Fruit fly (Drosophila melanogaster) whole organism, embryonic: Measurements from ENCODE around the gene CG16779.

Source experiments
- Ada2b ChIP-seq: fragments of 200-800 bp; sonication (Bioruptor generic); IDR thresholded peaks from 2 replicates; pipeline ENCODE4 v1.3.6; 2022; ENCODE audit warnings: missing biosample characterization, missing genetic modification characterization
- Antp ChIP-seq: fragments of 200-800 bp; sonication (Bioruptor generic); optimal IDR thresholded peaks from 3 replicates; lab custom pipeline; 2016; ENCODE audit warnings: missing biosample characterization, missing genetic modification characterization
- Asciz ChIP-seq: fragments of 200-800 bp; sonication (Bioruptor generic); optimal IDR thresholded peaks from 2 replicates; lab custom pipeline; 2017; ENCODE audit warnings: missing biosample characterization, mild to moderate bottlenecking, missing genetic modification characterization, missing genetic modification reagents
- Atf6 ChIP-seq: fragments of 200-800 bp; sonication (Bioruptor generic); IDR thresholded peaks from 2 replicates; pipeline ENCODE4 v1.3.6; 2022; ENCODE audit warnings: missing biosample characterization, missing genetic modification characterization
- CG10959 ChIP-seq: fragments of 200-800 bp; sonication (Bioruptor generic); IDR thresholded peaks from 2 replicates; pipeline ENCODE4 v1.3.6; 2022; ENCODE audit warnings: missing biosample characterization, missing genetic modification characterization
- CG10979 ChIP-seq: fragments of 200-800 bp; sonication (Bioruptor generic); optimal IDR thresholded peaks from 2 replicates; lab custom pipeline; 2018; ENCODE audit warnings: missing biosample characterization, mild to moderate bottlenecking, missing genetic modification characterization, moderate library complexity
- CG11085 ChIP-seq: fragments of 200-800 bp; sonication (Bioruptor generic); IDR thresholded peaks from 2 replicates; pipeline ENCODE4 v1.3.6; 2022; ENCODE audit warnings: missing biosample characterization, missing genetic modification characterization
- CG12155 ChIP-seq: fragments of 200-800 bp; sonication (Bioruptor generic); optimal IDR thresholded peaks from 3 replicates; lab custom pipeline; 2016; ENCODE audit warnings: missing biosample characterization, missing genetic modification characterization
- CG12299 ChIP-seq: fragments of 200-800 bp; sonication (Bioruptor generic); optimal IDR thresholded peaks from 2 replicates; lab custom pipeline; 2018; ENCODE audit warnings: missing biosample characterization, mild to moderate bottlenecking, missing genetic modification characterization
- CG12391 ChIP-seq: fragments of 200-800 bp; sonication (Bioruptor generic); optimal IDR thresholded peaks from 3 replicates; lab custom pipeline; 2018; ENCODE audit warnings: missing biosample characterization, mild to moderate bottlenecking, missing genetic modification characterization, moderate library complexity
- CG1602 ChIP-seq: fragments of 200-800 bp; sonication (Bioruptor generic); optimal IDR thresholded peaks from 3 replicates; lab custom pipeline; 2016; ENCODE audit warnings: missing biosample characterization, missing genetic modification characterization
- CG17802 ChIP-seq: fragments of 200-800 bp; sonication (Bioruptor generic); optimal IDR thresholded peaks from 2 replicates; lab custom pipeline; 2018; ENCODE audit warnings: missing biosample characterization, mild to moderate bottlenecking, missing genetic modification characterization, moderate library complexity
- CG2889 ChIP-seq: fragments of 200-800 bp; sonication (Bioruptor generic); IDR thresholded peaks from 3 replicates; pipeline ENCODE4 v1.3.6; 2022; ENCODE audit warnings: missing biosample characterization, missing genetic modification characterization
- CG32532 ChIP-seq: fragments of 200-800 bp; sonication (Bioruptor generic); IDR thresholded peaks from 2 replicates; pipeline ENCODE4 v1.3.6; 2022; ENCODE audit warnings: missing biosample characterization, missing genetic modification characterization
- CG3407 ChIP-seq: fragments of 200-800 bp; sonication (Bioruptor generic); optimal IDR thresholded peaks from 2 replicates; lab custom pipeline; 2018; ENCODE audit warnings: missing biosample characterization, mild to moderate bottlenecking, missing genetic modification characterization
- CG3995 ChIP-seq: fragments of 200-800 bp; sonication (Bioruptor generic); optimal IDR thresholded peaks from 3 replicates; lab custom pipeline; 2016; ENCODE audit warnings: missing biosample characterization, missing genetic modification characterization
- CG4282 ChIP-seq: fragments of 200-800 bp; sonication (Bioruptor generic); optimal IDR thresholded peaks from 2 replicates; lab custom pipeline; 2016; ENCODE audit warnings: missing biosample characterization, missing genetic modification characterization
- CG43689 ChIP-seq: fragments of 200-800 bp; sonication (Bioruptor generic); IDR thresholded peaks from 2 replicates; pipeline ENCODE4 v1.3.6; 2022; ENCODE audit warnings: missing biosample characterization, missing genetic modification characterization
- CG6272 ChIP-seq: fragments of 200-800 bp; sonication (Bioruptor generic); IDR thresholded peaks from 2 replicates; pipeline ENCODE4 v1.3.6; 2022; ENCODE audit warnings: missing biosample characterization, missing genetic modification characterization
- Camta ChIP-seq: fragments of 200-800 bp; sonication (Bioruptor generic); optimal IDR thresholded peaks from 2 replicates; lab custom pipeline; 2016; ENCODE audit warnings: missing biosample characterization, missing genetic modification characterization
- Elba2 ChIP-seq: fragments of 200-800 bp; sonication (Bioruptor generic); optimal IDR thresholded peaks from 3 replicates; lab custom pipeline; 2016; ENCODE audit warnings: missing biosample characterization, missing genetic modification characterization
- Hr39 ChIP-seq: fragments of >200 bp; optimal IDR thresholded peaks from 2 replicates; lab custom pipeline; 2017
- MBD-R2 ChIP-seq: fragments of 200-800 bp; sonication (Bioruptor generic); IDR thresholded peaks from 2 replicates; pipeline ENCODE4 v1.3.6; 2022; ENCODE audit warnings: missing biosample characterization, missing genetic modification characterization
- MTF-1 ChIP-seq: fragments of 200-800 bp; sonication (Bioruptor generic); optimal IDR thresholded peaks from 2 replicates; lab custom pipeline; 2018; ENCODE audit warnings: missing biosample characterization, mild to moderate bottlenecking, missing genetic modification characterization, borderline replicate concordance
- Taf1 ChIP-seq: fragments of 200-800 bp; sonication (Bioruptor generic); IDR thresholded peaks from 2 replicates; pipeline ENCODE4 v1.3.6; 2022; ENCODE audit warnings: missing biosample characterization, missing genetic modification characterization
- ash1 ChIP-seq: fragments of 200-800 bp; sonication (Bioruptor generic); optimal IDR thresholded peaks from 2 replicates; lab custom pipeline; 2018; ENCODE audit warnings: missing biosample characterization, mild to moderate bottlenecking, missing genetic modification characterization
- bowl ChIP-seq: fragments of 200-800 bp; sonication (Bioruptor generic); IDR thresholded peaks from 2 replicates; pipeline ENCODE4 v1.3.6; 2022; ENCODE audit warnings: missing biosample characterization, missing genetic modification characterization
- cad ChIP-seq: fragments of >200 bp; optimal IDR thresholded peaks from 2 replicates; lab custom pipeline; 2017; ENCODE audit warnings: missing biosample characterization, missing genetic modification characterization
- corto ChIP-seq: fragments of 200-800 bp; sonication (Bioruptor generic); optimal IDR thresholded peaks from 2 replicates; lab custom pipeline; 2016; ENCODE audit warnings: missing biosample characterization, mild to moderate bottlenecking, missing genetic modification characterization, moderate library complexity
- dmrt99B ChIP-seq: fragments of 200-800 bp; sonication (Bioruptor generic); optimal IDR thresholded peaks from 2 replicates; lab custom pipeline; 2018; ENCODE audit warnings: missing biosample characterization, mild to moderate bottlenecking, missing genetic modification characterization, moderate library complexity
- en ChIP-seq: fragments of 200-800 bp; sonication (Bioruptor generic); optimal IDR thresholded peaks from 2 replicates; lab custom pipeline; 2016; ENCODE audit warnings: missing biosample characterization, missing genetic modification characterization
- esg ChIP-seq: fragments of 200-800 bp; sonication (Bioruptor generic); conservative IDR thresholded peaks from 2 replicates; pipeline ENCODE4 v1.3.6; 2022; ENCODE audit warnings: missing biosample characterization, missing genetic modification characterization
- fu2 ChIP-seq: fragments of 200-800 bp; sonication (Bioruptor generic); optimal IDR thresholded peaks from 2 replicates; lab custom pipeline; 2016; ENCODE audit warnings: missing biosample characterization, missing genetic modification characterization
- gt ChIP-seq: fragments of 200-800 bp; sonication (Bioruptor generic); IDR thresholded peaks from 2 replicates; pipeline ENCODE4 v1.3.6; 2022; ENCODE audit warnings: missing biosample characterization, missing genetic modification characterization
- ind ChIP-seq: fragments of 200-800 bp; sonication (Bioruptor generic); optimal IDR thresholded peaks from 3 replicates; lab custom pipeline; 2016; ENCODE audit warnings: missing biosample characterization, missing genetic modification characterization
- jigr1 ChIP-seq: fragments of 200-800 bp; sonication (Bioruptor generic); IDR thresholded peaks from 3 replicates; pipeline ENCODE4 v1.3.6; 2022; ENCODE audit warnings: missing biosample characterization, missing genetic modification characterization
- maf-S ChIP-seq: fragments of 200-800 bp; sonication (Bioruptor generic); optimal IDR thresholded peaks from 2 replicates; lab custom pipeline; 2016; ENCODE audit warnings: missing biosample characterization, missing genetic modification characterization
- nmo ChIP-seq: fragments of 200-800 bp; sonication (Bioruptor generic); optimal IDR thresholded peaks from 2 replicates; lab custom pipeline; 2018; ENCODE audit warnings: missing biosample characterization, mild to moderate bottlenecking, missing genetic modification characterization, moderate library complexity
- oc ChIP-seq: fragments of 200-800 bp; sonication (Bioruptor generic); optimal IDR thresholded peaks from 2 replicates; lab custom pipeline; 2018; ENCODE audit warnings: missing biosample characterization, mild to moderate bottlenecking, missing genetic modification characterization, moderate library complexity
- otp ChIP-seq: fragments of 200-800 bp; sonication (Bioruptor generic); IDR thresholded peaks from 3 replicates; pipeline ENCODE4, ENCODE4 v1.3.6; 2022; ENCODE audit warnings: missing biosample characterization, missing genetic modification characterization
- peb ChIP-seq: fragments of 200-800 bp; sonication (Bioruptor generic); IDR thresholded peaks from 2 replicates; pipeline ENCODE4 v1.3.6; 2022; ENCODE audit warnings: missing biosample characterization, missing genetic modification characterization
- pnt ChIP-seq: fragments of 200-800 bp; sonication (Bioruptor generic); optimal IDR thresholded peaks from 3 replicates; lab custom pipeline; 2016; ENCODE audit warnings: missing biosample characterization, missing genetic modification characterization
- prd ChIP-seq, 3 experiments: fragments of >200 bp in 2 of 3; fragments of 200-800 bp in 1 of 3; sonication (Bioruptor generic) in 1 of 3; optimal IDR thresholded peaks in 2 of 3; IDR thresholded peaks in 1 of 3; 2 replicates in 2 of 3; 3 replicates in 1 of 3; pipeline versions ENCODE4 v1.3.6 to Lab custom; 2017 to 2022; ENCODE audit warnings: missing biosample characterization in 1 of 3, missing genetic modification characterization in 1 of 3
- row ChIP-seq: fragments of 200-800 bp; sonication (Bioruptor generic); IDR thresholded peaks from 3 replicates; pipeline ENCODE4 v1.3.6; 2022; ENCODE audit warnings: missing biosample characterization, missing genetic modification characterization
- sens-2 ChIP-seq: fragments of 200-800 bp; sonication (Bioruptor generic); IDR thresholded peaks from 2 replicates; pipeline ENCODE4 v1.3.6; 2022; ENCODE audit warnings: missing biosample characterization, missing genetic modification characterization
- sob ChIP-seq: fragments of 200-800 bp; sonication (Bioruptor generic); IDR thresholded peaks from 2 replicates; pipeline ENCODE4 v1.3.6; 2022; ENCODE audit warnings: missing biosample characterization, missing genetic modification characterization
- stc ChIP-seq: fragments of 200-800 bp; sonication (Bioruptor generic); IDR thresholded peaks from 2 replicates; pipeline ENCODE4 v1.3.6; 2022; ENCODE audit warnings: missing biosample characterization, missing genetic modification characterization
- stwl ChIP-seq: fragments of 200-800 bp; sonication (Bioruptor generic); optimal IDR thresholded peaks from 3 replicates; lab custom pipeline; 2018; ENCODE audit warnings: missing biosample characterization, mild to moderate bottlenecking, missing genetic modification characterization, moderate library complexity
- tap ChIP-seq: fragments of 200-800 bp; optimal IDR thresholded peaks from 3 replicates; lab custom pipeline; 2019; ENCODE audit warnings: missing biosample characterization, mild to moderate bottlenecking, missing genetic modification characterization, moderate library complexity
- trh ChIP-seq: fragments of 200-800 bp; sonication (Bioruptor generic); optimal IDR thresholded peaks from 2 replicates; lab custom pipeline; 2016; ENCODE audit warnings: missing biosample characterization, missing genetic modification characterization
- vfl ChIP-seq: fragments of 200-800 bp; sonication (Bioruptor generic); optimal IDR thresholded peaks from 2 replicates; lab custom pipeline; 2016; ENCODE audit warnings: missing biosample characterization, missing genetic modification characterization
- vnd ChIP-seq: fragments of 200-800 bp; sonication (Bioruptor generic); IDR thresholded peaks from 3 replicates; pipeline ENCODE4 v1.3.6; 2022; ENCODE audit warnings: missing biosample characterization, missing genetic modification characterization; ENCODE audit not compliant: partially characterized antibody
- wek ChIP-seq: fragments of 200-800 bp; sonication (Bioruptor generic); optimal IDR thresholded peaks from 3 replicates; lab custom pipeline; 2018; ENCODE audit warnings: missing biosample characterization, mild to moderate bottlenecking, missing genetic modification characterization, moderate library complexity
- zfh2 ChIP-seq: fragments of 200-800 bp; sonication (Bioruptor generic); optimal IDR thresholded peaks from 2 replicates; lab custom pipeline; 2016; ENCODE audit warnings: missing biosample characterization, missing genetic modification characterization

The CG16779 gene

DNA sequence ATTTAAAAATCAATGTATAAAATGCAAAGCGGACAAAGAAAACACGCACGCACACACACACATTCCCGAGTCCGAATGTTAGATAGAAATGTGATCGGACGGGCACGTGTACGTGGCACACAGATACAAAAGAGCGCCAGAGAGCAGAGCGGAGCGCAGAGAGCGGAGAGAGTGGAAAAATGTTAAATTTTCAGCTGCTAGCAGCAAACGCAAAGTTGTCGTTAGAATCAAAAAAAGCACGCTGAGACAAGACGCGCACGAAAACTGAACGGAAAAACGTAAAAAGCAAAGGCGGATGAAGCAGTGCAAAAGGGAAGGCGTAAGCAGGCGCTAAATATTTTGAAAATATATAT, 74.2 kb downstream of the CG16779 start (continued):
- TF ChIP-seq zfh2 (GFP tag; lab: Kevin White, UChicago) (no peak), Taf1 (GFP tag; lab: Robert Waterston, UW) (no peak), Elba2 (GFP tag; lab: Kevin White, UChicago) (no peak), CG10959 (no peak), CG2889 (GFP tag; lab: Robert Waterston, UW) (no peak), esg (GFP tag; lab: Robert Waterston, UW) (no peak), cad (no peak), CG43689 (GFP tag; lab: Robert Waterston, UW) (no peak), maf-S (GFP tag; lab: Kevin White, UChicago) (no peak), Ada2b (GFP tag; lab: Robert Waterston, UW) (no peak), Atf6 (GFP tag; lab: Robert Waterston, UW) (no peak), ash1 (GFP tag; lab: Kevin White, UChicago) (no peak), fu2 (no peak), CG1602 (no peak), ind (GFP tag; lab: Kevin White, UChicago) (no peak), CG12299 (no peak), CG12391 (no peak), MBD-R2 (GFP tag; lab: Robert Waterston, UW) (no peak), otp (no peak), CG6272 (GFP tag; lab: Robert Waterston, UW) (no peak), CG11085 (GFP tag; lab: Robert Waterston, UW) (no peak), nmo (GFP tag; lab: Kevin White, UChicago) (no peak), peb (GFP tag; lab: Robert Waterston, UW) (no peak), CG4282 (no peak), stc (no peak), stwl (no peak), tap (tag; lab: Kevin White, UChicago) (no peak), Hr39 (no peak), sob (GFP tag; lab: Robert Waterston, UW) (no peak), wek (GFP tag; lab: Kevin White, UChicago) (no peak), oc (tag; lab: Kevin White, UChicago) (no peak), CG17802 (tag; lab: Kevin White, UChicago) (no peak), vnd (no peak), row (GFP tag; lab: Robert Waterston, UW) (no peak), MTF-1 (GFP tag; lab: Kevin White, UChicago) (peak; percentile 49), dmrt99B (tag; lab: Kevin White, UChicago) (no peak), Antp (GFP tag; lab: Kevin White, UChicago) (no peak), sens-2 (GFP tag; lab: Robert Waterston, UW) (no peak), trh (GFP tag; lab: Kevin White, UChicago) (no peak), en (GFP tag; lab: Kevin White, UChicago) (no peak), CG3995 (GFP tag; lab: Kevin White, UChicago) (no peak), prd (optimal IDR thresholded peaks at IDR 0.05; lab: Kevin White, UChicago) (no peak), prd (GFP tag; IDR thresholded peaks at IDR 0.05; lab: Robert Waterston, UW) (no peak), vfl (GFP tag; lab: Kevin White, UChicago) (no peak), corto (no peak), gt (GFP tag; lab: Robert Waterston, UW) (no peak), jigr1 (GFP tag; lab: Robert Waterston, UW) (no peak), CG3407 (no peak), CG10979 (tag; lab: Kevin White, UChicago) (no peak), CG32532 (GFP tag; lab: Robert Waterston, UW) (no peak), Asciz (GFP tag; lab: Kevin White, UChicago) (no peak), CG12155 (no peak), pnt (GFP tag; lab: Kevin White, UChicago) (no peak), Camta (no peak), bowl (no peak)
